Worm (Caenorhabditis elegans): ENCODE data around the gene C03B1.3.

The C03B1.3 gene

DNA sequence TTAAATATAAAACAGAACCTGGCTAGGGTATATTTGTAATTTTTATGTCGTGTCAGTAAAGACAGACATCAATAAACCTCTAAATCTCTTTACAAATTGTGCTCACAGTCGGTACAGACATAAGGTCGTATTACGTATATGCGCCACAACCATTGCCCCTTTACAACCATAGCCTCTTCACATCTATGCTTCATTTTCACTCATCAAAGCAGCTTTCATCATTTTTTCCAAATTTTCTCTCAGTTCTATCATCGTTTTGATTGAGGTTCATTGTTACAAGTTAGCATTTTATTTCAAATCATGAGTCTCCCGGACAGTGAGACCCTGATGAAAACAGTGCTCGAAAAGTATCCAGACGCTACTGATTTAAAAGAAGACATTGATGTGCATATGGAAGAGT lies 1.6 kb upstream of the C03B1.3 start, which contains the start of gene C03B1.4:
TSS of gene C03B1.4 (plus strand) at position 301 of the 400 bp plus-strand sequence.
- TF ChIP-seq mep-1 (tag; optimal IDR thresholded peaks at IDR 0.05), result no peak
- no peak for TF ChIP-seq ceh-83 (GFP tag; optimal IDR thresholded peaks at IDR 0.05)
- TF ChIP-seq unc-39 (tag; optimal IDR thresholded peaks at IDR 0.05), result no peak
- TF ChIP-seq ham-2 (GFP tag; optimal IDR thresholded peaks at IDR 0.05), result no peak
- no peak for TF ChIP-seq sem-2 (GFP tag; optimal IDR thresholded peaks at IDR 0.05)
- TF ChIP-seq unc-62 (GFP tag; optimal IDR thresholded peaks at IDR 0.05), result no peak
- no peak for TF ChIP-seq mls-2 (tag; optimal IDR thresholded peaks at IDR 0.05)
- no peak for TF ChIP-seq cnd-1 (tag; optimal IDR thresholded peaks at IDR 0.05)
- TF ChIP-seq ztf-11 (tag; optimal IDR thresholded peaks at IDR 0.05), result no peak
- TF ChIP-seq mab-5 (tag; optimal IDR thresholded peaks at IDR 0.05), result no peak
- no peak for TF ChIP-seq lin-13 (tag; optimal IDR thresholded peaks at IDR 0.05)
- TF ChIP-seq pha-4 (tag; optimal IDR thresholded peaks at IDR 0.05), result no peak
- no peak for TF ChIP-seq zip-8 (tag; optimal IDR thresholded peaks at IDR 0.05)
- TF ChIP-seq nhr-12 (tag; optimal IDR thresholded peaks at IDR 0.05), result no peak
- no peak for TF ChIP-seq hlh-1 (tag; optimal IDR thresholded peaks at IDR 0.05)
- no peak for TF ChIP-seq bed-3 (GFP tag; optimal IDR thresholded peaks at IDR 0.05)
- no peak for TF ChIP-seq drap-1 (GFP tag; optimal IDR thresholded peaks at IDR 0.05)
- TF ChIP-seq flh-1 (GFP tag; optimal IDR thresholded peaks at IDR 0.05), result no peak

ce11 chrX:6369717-6370116 lies 3.9 kb downstream of the C03B1.3 start, which contains the start of gene C03B1.2:
TSS of gene C03B1.2 (plus strand) at chrX:6370017.
- TF ChIP-seq elt-3 (tag; optimal IDR thresholded peaks at IDR 0.05), result no peak
- TF ChIP-seq unc-39 (tag; optimal IDR thresholded peaks at IDR 0.05), result no peak
- no peak for TF ChIP-seq nhr-76 (tag; optimal IDR thresholded peaks at IDR 0.05)
- TF ChIP-seq tbx-8 (GFP tag; optimal IDR thresholded peaks at IDR 0.05), result no peak
- no peak for TF ChIP-seq sptf-1 (tag; optimal IDR thresholded peaks at IDR 0.05)
- no peak for TF ChIP-seq nhr-12 (tag; optimal IDR thresholded peaks at IDR 0.05)
- no peak for TF ChIP-seq unc-62 (GFP tag; optimal IDR thresholded peaks at IDR 0.05)
- TF ChIP-seq cnd-1 (tag; optimal IDR thresholded peaks at IDR 0.05), result no peak

DNA sequence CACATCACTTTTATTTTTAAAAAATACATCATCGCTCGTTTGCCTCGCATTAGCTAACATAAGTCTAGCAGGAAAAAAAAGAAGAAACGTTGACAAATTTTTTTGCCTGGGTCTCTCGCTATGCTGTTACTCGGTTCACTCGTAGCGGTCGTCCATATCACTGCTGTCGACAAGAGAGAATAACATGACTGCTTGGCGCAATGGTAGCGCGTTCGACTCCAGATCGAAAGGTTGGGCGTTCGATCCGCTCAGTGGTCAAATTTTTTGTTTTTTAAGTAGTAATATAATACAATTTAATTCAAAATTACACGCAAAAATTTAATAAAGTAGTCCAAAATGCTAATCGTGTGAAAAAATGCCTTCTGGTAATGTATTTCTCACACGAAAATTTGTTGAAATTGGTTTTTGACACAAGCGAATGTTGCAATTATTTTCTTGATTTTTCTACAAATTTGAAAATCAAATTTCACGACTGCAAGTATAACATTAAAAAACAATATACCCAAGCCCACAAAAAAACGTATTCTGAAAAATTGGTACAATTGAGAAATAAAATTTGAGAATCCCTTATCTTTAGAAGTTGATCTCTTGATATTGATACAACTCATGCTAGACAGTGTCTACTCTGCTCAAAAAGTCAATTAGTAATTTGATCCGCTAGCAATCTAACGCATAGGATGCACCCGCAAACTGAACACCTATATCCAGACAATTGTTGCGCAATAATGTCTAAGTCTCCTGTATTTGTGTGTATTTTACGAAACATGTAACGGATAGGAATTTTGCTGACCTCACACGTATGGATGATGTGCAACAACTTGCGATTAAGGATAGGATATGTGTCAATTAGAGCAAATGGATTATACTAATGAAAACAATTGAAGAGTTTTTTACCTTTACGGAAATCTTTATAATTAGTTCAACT lies 5.6 kb downstream of the C03B1.3 start:
- no peak for TF ChIP-seq ztf-11 (tag; optimal IDR thresholded peaks at IDR 0.05)
- TF ChIP-seq lin-32 (GFP tag; optimal IDR thresholded peaks at IDR 0.05), result peak; percentile 37
- peak; percentile 79 for TF ChIP-seq tbx-8 (GFP tag; optimal IDR thresholded peaks at IDR 0.05)
- TF ChIP-seq nhr-2 (tag; optimal IDR thresholded peaks at IDR 0.05), result peak; percentile 66
- TF ChIP-seq ham-2 (GFP tag; optimal IDR thresholded peaks at IDR 0.05), result peak; percentile 47
- no peak for TF ChIP-seq unc-62 (GFP tag; optimal IDR thresholded peaks at IDR 0.05)
- TF ChIP-seq nhr-76 (tag; optimal IDR thresholded peaks at IDR 0.05), result no peak
- peak; percentile 22 for TF ChIP-seq mab-5 (tag; optimal IDR thresholded peaks at IDR 0.05)
- TF ChIP-seq zip-8 (tag; optimal IDR thresholded peaks at IDR 0.05), result peak; percentile 76
- no peak for TF ChIP-seq nhr-12 (tag; optimal IDR thresholded peaks at IDR 0.05)
- peak; percentile 83 for TF ChIP-seq M03D4.4 (tag; optimal IDR thresholded peaks at IDR 0.05)
- TF ChIP-seq unc-39 (tag; optimal IDR thresholded peaks at IDR 0.05), result no peak
- TF ChIP-seq lsy-2 (tag; optimal IDR thresholded peaks at IDR 0.05), result no peak
- TF ChIP-seq ceh-43 (GFP tag; optimal IDR thresholded peaks at IDR 0.05), result peak; percentile 58
- TF ChIP-seq unc-120 (tag; optimal IDR thresholded peaks at IDR 0.05; ENCODE audit: poor library complexity, severe bottlenecking), result peak; percentile 59
- no peak for TF ChIP-seq snpc-4 (tag; optimal IDR thresholded peaks at IDR 0.05)
- TF ChIP-seq sem-2 (GFP tag; optimal IDR thresholded peaks at IDR 0.05), result peak; percentile 71
- TF ChIP-seq sptf-1 (tag; optimal IDR thresholded peaks at IDR 0.05), result peak; percentile 88
- TF ChIP-seq bed-3 (GFP tag; optimal IDR thresholded peaks at IDR 0.05), result peak; percentile 71
- peak; percentile 11 for TF ChIP-seq mep-1 (tag; optimal IDR thresholded peaks at IDR 0.05)
- TF ChIP-seq drap-1 (GFP tag; optimal IDR thresholded peaks at IDR 0.05), result peak; percentile 79
- peak; percentile 84 for TF ChIP-seq ceh-83 (GFP tag; optimal IDR thresholded peaks at IDR 0.05)
- TF ChIP-seq ces-1 (GFP tag; optimal IDR thresholded peaks at IDR 0.05), result no peak
- TF ChIP-seq ceh-39 (tag; optimal IDR thresholded peaks at IDR 0.05), result no peak
- peak; percentile 20 for TF ChIP-seq nhr-237 (tag; optimal IDR thresholded peaks at IDR 0.05)
- no peak for TF ChIP-seq pha-4 (tag; optimal IDR thresholded peaks at IDR 0.05)
- no peak for TF ChIP-seq nhr-28 (tag; optimal IDR thresholded peaks at IDR 0.05)
- no peak for TF ChIP-seq elt-1 (tag; optimal IDR thresholded peaks at IDR 0.05; ENCODE audit: borderline replicate concordance, insufficient read depth)
- peak; percentile 46 for TF ChIP-seq hlh-1 (tag; optimal IDR thresholded peaks at IDR 0.05)
- peak; percentile 43 for TF ChIP-seq flh-1 (GFP tag; optimal IDR thresholded peaks at IDR 0.05)
- peak; percentile 68 for TF ChIP-seq cnd-1 (tag; optimal IDR thresholded peaks at IDR 0.05)
- no peak for TF ChIP-seq blmp-1 (tag; optimal IDR thresholded peaks at IDR 0.05)
- TF ChIP-seq mls-2 (tag; optimal IDR thresholded peaks at IDR 0.05), result peak; percentile 77
